Fruit fly (Drosophila melanogaster) whole organism, embryonic: ENCODE measurements around the gene mfr.

Source experiments
- Abd-B ChIP-seq: fragments of 200-800 bp; sonication (Bioruptor generic); optimal IDR thresholded peaks from 2 replicates; lab custom pipeline; 2018; ENCODE audit warnings: missing biosample characterization, mild to moderate bottlenecking, missing genetic modification characterization, moderate library complexity
- Asciz ChIP-seq: fragments of 200-800 bp; sonication (Bioruptor generic); optimal IDR thresholded peaks from 2 replicates; lab custom pipeline; 2017; ENCODE audit warnings: missing biosample characterization, mild to moderate bottlenecking, missing genetic modification characterization, missing genetic modification reagents
- CG11504 ChIP-seq: fragments of 200-800 bp; sonication (Bioruptor generic); optimal IDR thresholded peaks from 3 replicates; lab custom pipeline; 2019; ENCODE audit warnings: missing biosample characterization, mild to moderate bottlenecking, missing genetic modification characterization, moderate library complexity
- CG11723 ChIP-seq: fragments of 200-800 bp; sonication (Bioruptor generic); optimal IDR thresholded peaks from 2 replicates; lab custom pipeline; 2017; ENCODE audit warnings: missing biosample characterization, mild to moderate bottlenecking, missing genetic modification characterization
- CG12391 ChIP-seq: fragments of 200-800 bp; sonication (Bioruptor generic); optimal IDR thresholded peaks from 3 replicates; lab custom pipeline; 2018; ENCODE audit warnings: missing biosample characterization, mild to moderate bottlenecking, missing genetic modification characterization, moderate library complexity
- CG12659 ChIP-seq: fragments of 200-800 bp; sonication (Bioruptor generic); optimal IDR thresholded peaks from 3 replicates; lab custom pipeline; 2017; ENCODE audit warnings: mild to moderate bottlenecking, missing biosample characterization, missing genetic modification reagents, missing genetic modification characterization
- CG14050 ChIP-seq: fragments of 200-800 bp; sonication (Bioruptor generic); IDR thresholded peaks from 3 replicates; pipeline ENCODE4 v1.3.6; 2022; ENCODE audit warnings: missing biosample characterization, missing genetic modification characterization
- CG14667 ChIP-seq: fragments of 200-800 bp; sonication (Bioruptor generic); IDR thresholded peaks from 2 replicates; pipeline ENCODE4 v1.3.6; 2022; ENCODE audit warnings: missing biosample characterization, missing genetic modification characterization
- CG1602 ChIP-seq: fragments of 200-800 bp; sonication (Bioruptor generic); optimal IDR thresholded peaks from 3 replicates; lab custom pipeline; 2016; ENCODE audit warnings: missing biosample characterization, missing genetic modification characterization
- CG16815 ChIP-seq: fragments of 200-800 bp; sonication (Bioruptor generic); optimal IDR thresholded peaks from 3 replicates; lab custom pipeline; 2017; ENCODE audit warnings: missing biosample characterization, mild to moderate bottlenecking, missing genetic modification characterization
- CG17385 ChIP-seq: fragments of 200-800 bp; sonication (Bioruptor generic); optimal IDR thresholded peaks from 3 replicates; lab custom pipeline; 2018; ENCODE audit warnings: missing biosample characterization, mild to moderate bottlenecking, missing genetic modification characterization
- CG18599 ChIP-seq: fragments of 200-800 bp; sonication (Bioruptor generic); optimal IDR thresholded peaks from 3 replicates; lab custom pipeline; 2017; ENCODE audit warnings: missing biosample characterization, missing genetic modification characterization, mild to moderate bottlenecking, moderate library complexity, missing genetic modification reagents
- CG2712 ChIP-seq: fragments of 200-800 bp; optimal IDR thresholded peaks from 3 replicates; lab custom pipeline; 2019; ENCODE audit warnings: missing biosample characterization, mild to moderate bottlenecking, missing genetic modification characterization, moderate library complexity
- CG30020 ChIP-seq: fragments of 200-800 bp; optimal IDR thresholded peaks from 2 replicates; lab custom pipeline; 2019; ENCODE audit warnings: missing biosample characterization, mild to moderate bottlenecking, missing genetic modification characterization, moderate library complexity
- CG31441 ChIP-seq: fragments of 200-800 bp; sonication (Bioruptor generic); IDR thresholded peaks from 2 replicates; pipeline ENCODE4 v1.3.6; 2022; ENCODE audit warnings: missing biosample characterization, missing genetic modification characterization
- CG3163 ChIP-seq: fragments of 200-800 bp; sonication (Bioruptor generic); optimal IDR thresholded peaks from 3 replicates; lab custom pipeline; 2016; ENCODE audit warnings: missing biosample characterization, missing genetic modification characterization
- CG3407 ChIP-seq: fragments of 200-800 bp; sonication (Bioruptor generic); optimal IDR thresholded peaks from 2 replicates; lab custom pipeline; 2018; ENCODE audit warnings: missing biosample characterization, mild to moderate bottlenecking, missing genetic modification characterization
- CG3838 ChIP-seq: fragments of 200-800 bp; sonication (Bioruptor generic); optimal IDR thresholded peaks from 3 replicates; lab custom pipeline; 2016; ENCODE audit warnings: missing biosample characterization, missing genetic modification characterization
- CG5245 ChIP-seq: fragments of 200-800 bp; sonication (Bioruptor generic); optimal IDR thresholded peaks from 3 replicates; lab custom pipeline; 2016; ENCODE audit warnings: missing biosample characterization, missing genetic modification characterization
- CG6683 ChIP-seq: fragments of 200-800 bp; sonication (Bioruptor generic); optimal IDR thresholded peaks from 2 replicates; lab custom pipeline; 2017; ENCODE audit warnings: missing biosample characterization, mild to moderate bottlenecking, missing genetic modification characterization, missing genetic modification reagents
- CG7745 ChIP-seq: fragments of 200-800 bp; sonication (Bioruptor generic); optimal IDR thresholded peaks from 2 replicates; lab custom pipeline; 2018; ENCODE audit warnings: missing biosample characterization, mild to moderate bottlenecking, missing genetic modification characterization, moderate library complexity
- CG9797 ChIP-seq: fragments of 200-800 bp; sonication (Bioruptor generic); optimal IDR thresholded peaks from 3 replicates; lab custom pipeline; 2018; ENCODE audit warnings: missing biosample characterization, mild to moderate bottlenecking, missing genetic modification characterization
- CHES-1-like ChIP-seq: fragments of 200-800 bp; sonication (Bioruptor generic); optimal IDR thresholded peaks from 2 replicates; lab custom pipeline; 2016; ENCODE audit warnings: missing biosample characterization, missing genetic modification characterization
- Chrac-16 ChIP-seq: fragments of 200-800 bp; sonication (Bioruptor generic); optimal IDR thresholded peaks from 3 replicates; lab custom pipeline; 2016; ENCODE audit warnings: missing biosample characterization, missing genetic modification characterization
- ERR ChIP-seq: fragments of 200-800 bp; sonication (Bioruptor generic); optimal IDR thresholded peaks from 2 replicates; lab custom pipeline; 2016; ENCODE audit warnings: missing biosample characterization, missing genetic modification characterization
- HLH3B ChIP-seq: fragments of 200-800 bp; sonication (Bioruptor generic); IDR thresholded peaks from 2 replicates; pipeline ENCODE4 v1.3.6; 2022; ENCODE audit warnings: missing biosample characterization, missing genetic modification characterization
- Hmr ChIP-seq: fragments of 200-800 bp; sonication (Bioruptor generic); optimal IDR thresholded peaks from 3 replicates; lab custom pipeline; 2017; ENCODE audit warnings: mild to moderate bottlenecking, missing biosample characterization, missing genetic modification reagents, missing genetic modification characterization
- Jarid2 ChIP-seq: fragments of 200-800 bp; sonication (Bioruptor generic); optimal IDR thresholded peaks from 3 replicates; lab custom pipeline; 2017; ENCODE audit warnings: mild to moderate bottlenecking, missing biosample characterization, missing genetic modification reagents, missing genetic modification characterization
- Myb ChIP-seq: fragments of 200-800 bp; sonication (Bioruptor generic); optimal IDR thresholded peaks from 2 replicates; lab custom pipeline; 2016; ENCODE audit warnings: missing biosample characterization, missing genetic modification characterization
- NfI ChIP-seq: fragments of 200-800 bp; sonication (Bioruptor generic); optimal IDR thresholded peaks from 3 replicates; lab custom pipeline; 2018; ENCODE audit warnings: missing biosample characterization, mild to moderate bottlenecking, missing genetic modification characterization, moderate library complexity
- PHDP ChIP-seq: fragments of 200-800 bp; sonication (Bioruptor generic); optimal IDR thresholded peaks from 3 replicates; lab custom pipeline; 2018; ENCODE audit warnings: missing biosample characterization, mild to moderate bottlenecking, missing genetic modification characterization, moderate library complexity
- Xbp1 ChIP-seq: fragments of 200-800 bp; sonication (Bioruptor generic); optimal IDR thresholded peaks from 3 replicates; lab custom pipeline; 2016; ENCODE audit warnings: missing biosample characterization, mild to moderate bottlenecking, missing genetic modification characterization
- ase ChIP-seq: fragments of 200-800 bp; sonication (Bioruptor generic); IDR thresholded peaks from 3 replicates; pipeline ENCODE4 v1.3.6; 2022; ENCODE audit warnings: missing biosample characterization, missing genetic modification characterization
- bbx ChIP-seq: fragments of 200-800 bp; sonication (Bioruptor generic); IDR thresholded peaks from 2 replicates; pipeline ENCODE4 v1.3.6; 2022; ENCODE audit warnings: missing biosample characterization, missing genetic modification characterization; ENCODE audit not compliant: partially characterized antibody
- bigmax ChIP-seq: fragments of 200-800 bp; sonication (Bioruptor generic); optimal IDR thresholded peaks from 2 replicates; lab custom pipeline; 2018; ENCODE audit warnings: missing biosample characterization, mild to moderate bottlenecking, missing genetic modification characterization
- cato ChIP-seq: fragments of 200-800 bp; sonication (Bioruptor generic); optimal IDR thresholded peaks from 2 replicates; lab custom pipeline; 2016; ENCODE audit warnings: missing biosample characterization, missing genetic modification characterization, borderline replicate concordance
- dan ChIP-seq: fragments of 200-800 bp; sonication (Bioruptor generic); IDR thresholded peaks from 2 replicates; pipeline ENCODE4 v1.3.6; 2022; ENCODE audit warnings: missing biosample characterization, missing genetic modification characterization
- ewg ChIP-seq: fragments of 200-800 bp; sonication (Bioruptor generic); optimal IDR thresholded peaks from 3 replicates; lab custom pipeline; 2017; ENCODE audit warnings: mild to moderate bottlenecking, missing biosample characterization, missing genetic modification reagents, missing genetic modification characterization
- fru ChIP-seq: fragments of >200 bp; optimal IDR thresholded peaks from 2 replicates; lab custom pipeline; 2017
- ham ChIP-seq: fragments of 200-800 bp; sonication (Bioruptor generic); IDR thresholded peaks from 2 replicates; pipeline ENCODE4 v1.3.6; 2022; ENCODE audit warnings: missing biosample characterization, missing genetic modification characterization
- hkb ChIP-seq, 2 experiments: fragments of 200-800 bp in 1 of 2; fragments of >200 bp in 1 of 2; sonication (Bioruptor generic) in 1 of 2; IDR thresholded peaks in 1 of 2; optimal IDR thresholded peaks in 1 of 2; 2 replicates each; pipeline versions ENCODE4 v1.3.6 to Lab custom; 2017 to 2022; ENCODE audit warnings: missing biosample characterization in 1 of 2, missing genetic modification characterization in 1 of 2
- mirr ChIP-seq: fragments of 200-800 bp; sonication (Bioruptor generic); optimal IDR thresholded peaks from 3 replicates; lab custom pipeline; 2018; ENCODE audit warnings: missing biosample characterization, mild to moderate bottlenecking, missing genetic modification characterization
- onecut ChIP-seq: fragments of 200-800 bp; sonication (Bioruptor generic); IDR thresholded peaks from 2 replicates; pipeline ENCODE4 v1.3.6; 2022; ENCODE audit warnings: missing biosample characterization, missing genetic modification characterization
- p53 ChIP-seq: fragments of 200-800 bp; sonication (Bioruptor generic); optimal IDR thresholded peaks from 2 replicates; lab custom pipeline; 2016; ENCODE audit warnings: missing biosample characterization, missing genetic modification characterization
- psq ChIP-seq: fragments of 200-800 bp; sonication (Bioruptor generic); optimal IDR thresholded peaks from 2 replicates; lab custom pipeline; 2017; ENCODE audit warnings: missing biosample characterization, missing genetic modification characterization
- run ChIP-seq: fragments of 200-800 bp; sonication (Bioruptor generic); optimal IDR thresholded peaks from 3 replicates; lab custom pipeline; 2018; ENCODE audit warnings: missing biosample characterization, mild to moderate bottlenecking, missing genetic modification characterization
- sna ChIP-seq: fragments of 200-800 bp; sonication (Bioruptor generic); IDR thresholded peaks from 2 replicates; pipeline ENCODE4 v1.3.6; 2022; ENCODE audit warnings: missing biosample characterization, missing genetic modification characterization; ENCODE audit not compliant: partially characterized antibody
- ttk ChIP-seq: fragments of 200-800 bp; sonication (Bioruptor generic); IDR thresholded peaks from 2 replicates; pipeline ENCODE4 v2.1.2; 2022; ENCODE audit warnings: missing biosample characterization, missing genetic modification characterization
- tx ChIP-seq: fragments of 200-800 bp; sonication (Bioruptor generic); optimal IDR thresholded peaks from 2 replicates; lab custom pipeline; 2016; ENCODE audit warnings: missing biosample characterization, missing genetic modification characterization

The mfr gene

dm6 chr3L:8953199-8953956 lies 40.9 kb upstream of the mfr start (continued):
- TF ChIP-seq CG5245 (GFP tag; lab: Kevin White, UChicago) (no peak), ewg (GFP tag; lab: Kevin White, UChicago) (peak; percentile 16), CG7745 (tag; lab: Kevin White, UChicago) (no peak), hkb (optimal IDR thresholded peaks at IDR 0.05; lab: Kevin White, UChicago) (no peak), hkb (GFP tag; IDR thresholded peaks at IDR 0.05; lab: Robert Waterston, UW) (no peak), fru (lab: Kevin White, UChicago) (no peak), bbx (peak; percentile 12), Abd-B (peak; percentile 64), CG14050 (no peak), mirr (GFP tag; lab: Kevin White, UChicago) (no peak), run (peak; percentile 42), CG3407 (GFP tag; lab: Kevin White, UChicago) (peak; percentile 65), CG3838 (GFP tag; lab: Kevin White, UChicago) (no peak), CG31441 (GFP tag; lab: Robert Waterston, UW) (peak; percentile 84), CG11504 (tag; lab: Kevin White, UChicago) (peak; percentile 80), CG2712 (tag; lab: Kevin White, UChicago) (peak; percentile 72), CHES-1-like (GFP tag; lab: Kevin White, UChicago) (no peak), CG11723 (peak; percentile 49), bigmax (GFP tag; lab: Kevin White, UChicago) (no peak), CG17385 (GFP tag; lab: Kevin White, UChicago) (peak; percentile 72), CG30020 (tag; lab: Kevin White, UChicago) (peak; percentile 8), psq (GFP tag; lab: Kevin White, UChicago) (no peak), sna (GFP tag; lab: Robert Waterston, UW) (no peak), Chrac-16 (no peak), Asciz (GFP tag; lab: Kevin White, UChicago) (peak; percentile 68), CG18599 (peak; percentile 82), CG1602 (peak; percentile 28), CG12659 (GFP tag; lab: Kevin White, UChicago) (peak; percentile 67), dan (GFP tag; lab: Robert Waterston, UW) (no peak), PHDP (tag; lab: Kevin White, UChicago) (peak; percentile 69), Jarid2 (GFP tag; lab: Kevin White, UChicago) (peak; percentile 66), Myb (no peak), CG14667 (no peak), HLH3B (GFP tag; lab: Robert Waterston, UW) (no peak), CG16815 (GFP tag; lab: Kevin White, UChicago) (peak; percentile 34), ERR (GFP tag; lab: Kevin White, UChicago) (no peak), ase (no peak), tx (GFP tag; lab: Kevin White, UChicago) (peak; percentile 50), onecut (GFP tag; lab: Robert Waterston, UW) (peak; percentile 95), ttk (GFP tag; lab: Robert Waterston, UW) (no peak), CG12391 (peak; percentile 70), CG6683 (GFP tag; lab: Kevin White, UChicago) (peak; percentile 51), CG3163 (no peak), NfI (peak; percentile 51), ham (GFP tag; lab: Robert Waterston, UW) (no peak), cato (peak; percentile 22), CG9797 (GFP tag; lab: Kevin White, UChicago) (no peak), Hmr (GFP tag; lab: Kevin White, UChicago) (peak; percentile 89), p53 (GFP tag; lab: Kevin White, UChicago) (no peak), Xbp1 (GFP tag; lab: Kevin White, UChicago) (peak; percentile 42)
